Worm (Caenorhabditis elegans): ENCODE data around the gene Y5H2A.4.
A peak's percentile ranks its signal among the peaks of the same experiment; 100 is the strongest.
"Not testable (repeated sequence)": the region's sequence is repeated elsewhere in the genome, so short reads cannot be mapped to it uniquely, and the experiment has no call there.

Y5H2A.4 gene

ce11 chrV:2274253-2274892 lies at the start of gene Y5H2A.4, which contains the start of gene abu-4:
Gene Y5H2A.4 (minus strand): TSS chrV:2274353.
Gene abu-4 (plus strand): TSS chrV:2274842.
- TF ChIP-seq lin-39 (tag; optimal IDR thresholded peaks at IDR 0.05), result no peak
- TF ChIP-seq blmp-1 (tag; optimal IDR thresholded peaks at IDR 0.05; ENCODE audit: insufficient read depth), result no peak
- TF ChIP-seq zag-1 (tag; optimal IDR thresholded peaks at IDR 0.05), result no peak
- no peak for TF ChIP-seq skn-1 (tag; optimal IDR thresholded peaks at IDR 0.05)

ce11 chrV:2322466-2322865 lies 48.3 kb upstream of the Y5H2A.4 start, which contains the start of gene pud-1.2:
Gene pud-1.2 (minus strand): TSS chrV:2322566.
- TF ChIP-seq egl-27, lsy-2, R02D3.7 (tag; optimal IDR thresholded peaks at IDR 0.05): not testable (repeated sequence)

DNA sequence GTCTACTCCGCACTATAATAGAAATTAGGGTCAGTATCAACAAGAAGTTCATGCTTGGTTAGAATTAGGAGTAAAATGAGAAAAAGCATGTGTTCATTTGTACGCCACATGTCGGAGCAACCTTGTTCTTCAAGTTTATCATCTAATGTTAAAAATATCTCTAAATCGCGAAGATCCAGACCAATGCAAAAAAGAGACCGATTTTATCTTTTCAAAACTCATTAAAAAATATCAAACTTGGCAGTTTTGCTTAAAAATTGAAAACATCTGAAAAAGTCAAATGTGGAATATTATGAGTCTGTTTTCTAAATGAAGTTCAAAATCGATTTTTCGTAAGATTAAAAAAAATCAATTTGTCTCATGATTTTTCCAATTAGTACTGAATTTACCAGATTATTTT lies 46.8 kb upstream of the Y5H2A.4 start, which contains the start of gene Y19D10B.6:
Gene Y19D10B.6 (minus strand): TSS at position 101 of the 400 bp plus-strand sequence.
- TF ChIP-seq sma-9 (GFP tag; optimal IDR thresholded peaks at IDR 0.05); sma-9 (tag; optimal IDR thresholded peaks at IDR 0.05); zag-1 (tag; optimal IDR thresholded peaks at IDR 0.05); elt-1 (tag; optimal IDR thresholded peaks at IDR 0.05): not testable (repeated sequence)

DNA sequence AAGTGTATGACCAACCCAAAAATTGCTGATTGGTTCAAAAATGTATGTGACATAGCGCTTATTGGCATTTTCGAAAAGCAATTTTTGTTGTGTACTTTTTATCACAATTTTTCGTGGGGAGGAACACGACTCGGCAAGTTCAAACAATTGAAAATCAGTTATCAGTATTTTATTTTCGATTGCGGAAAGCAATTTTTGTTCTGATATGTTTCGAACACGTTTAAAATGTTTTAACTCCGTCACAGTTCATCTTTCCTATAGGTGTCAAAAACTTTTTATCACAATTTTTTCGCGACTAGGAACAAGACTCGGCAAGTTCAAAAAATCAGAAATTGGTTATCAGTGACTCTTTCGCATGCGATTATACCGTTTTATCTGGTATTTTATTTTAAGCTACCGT lies 34.1 kb upstream of the Y5H2A.4 start:
- TF ChIP-seq fos-1 (tag; optimal IDR thresholded peaks at IDR 0.05) (peak; percentile 89), sem-4 (tag; optimal IDR thresholded peaks at IDR 0.05) (no peak), sma-9 (GFP tag; optimal IDR thresholded peaks at IDR 0.05) (peak; percentile 32), sma-9 (tag; optimal IDR thresholded peaks at IDR 0.05) (no peak), nhr-21 (tag; optimal IDR thresholded peaks at IDR 0.05) (no peak)

- no peak for TF ChIP-seq nhr-6 (tag; optimal IDR thresholded peaks at IDR 0.05)
- no peak for TF ChIP-seq blmp-1 (tag; optimal IDR thresholded peaks at IDR 0.05; ENCODE audit: insufficient read depth)
- TF ChIP-seq ztf-4 (tag; optimal IDR thresholded peaks at IDR 0.05), result no peak
Measured at ce11 chrV:2306383-2306782, 32.2 kb upstream of the Y5H2A.4 start.

DNA sequence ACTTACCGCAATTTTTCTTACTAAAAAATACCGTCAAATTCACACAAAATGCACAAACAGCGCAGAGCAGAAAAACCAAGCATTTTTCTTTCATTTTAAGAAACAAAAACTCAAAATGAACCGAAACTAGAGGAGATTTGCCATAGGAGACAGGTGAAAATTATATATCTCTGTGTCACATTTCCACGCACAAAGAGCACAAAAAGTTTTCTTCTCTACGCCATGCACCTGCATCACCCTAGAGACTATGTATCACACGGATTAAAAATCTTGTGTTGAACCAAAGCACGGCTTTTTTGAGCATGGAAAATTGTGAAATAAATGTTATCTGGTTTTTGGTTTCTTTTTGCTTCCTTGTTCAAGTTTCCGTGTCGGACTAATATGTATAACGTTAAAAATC lies 29.6 kb upstream of the Y5H2A.4 start, which contains the start of gene irld-15:
Gene irld-15 (minus strand): TSS at position 101 of the 400 bp plus-strand sequence.
- no peak for TF ChIP-seq elt-1 (tag; optimal IDR thresholded peaks at IDR 0.05)
- no peak for TF ChIP-seq dmd-4 (tag; optimal IDR thresholded peaks at IDR 0.05)
- TF ChIP-seq skn-1 (tag; optimal IDR thresholded peaks at IDR 0.05), result no peak
- TF ChIP-seq nhr-25 (tag; optimal IDR thresholded peaks at IDR 0.05), result no peak
- no peak for TF ChIP-seq C34F6.9 (tag; optimal IDR thresholded peaks at IDR 0.05)
- TF ChIP-seq Y55F3AM.14 (GFP tag; optimal IDR thresholded peaks at IDR 0.05), result no peak
- TF ChIP-seq lin-11 (tag; optimal IDR thresholded peaks at IDR 0.05), result no peak
- TF ChIP-seq sma-9 (GFP tag; optimal IDR thresholded peaks at IDR 0.05), result no peak
- no peak for TF ChIP-seq sma-9 (tag; optimal IDR thresholded peaks at IDR 0.05)
- no peak for TF ChIP-seq nhr-237 (tag; optimal IDR thresholded peaks at IDR 0.05)
- no peak for TF ChIP-seq nhr-21 (tag; optimal IDR thresholded peaks at IDR 0.05)
- no peak for TF ChIP-seq unc-39 (tag; optimal IDR thresholded peaks at IDR 0.05)
- no peak for TF ChIP-seq ztf-4 (tag; optimal IDR thresholded peaks at IDR 0.05)
- TF ChIP-seq mab-5 (tag; optimal IDR thresholded peaks at IDR 0.05), result no peak
- no peak for TF ChIP-seq fos-1 (tag; optimal IDR thresholded peaks at IDR 0.05)
- no peak for TF ChIP-seq nhr-129 (tag; optimal IDR thresholded peaks at IDR 0.05)

DNA sequence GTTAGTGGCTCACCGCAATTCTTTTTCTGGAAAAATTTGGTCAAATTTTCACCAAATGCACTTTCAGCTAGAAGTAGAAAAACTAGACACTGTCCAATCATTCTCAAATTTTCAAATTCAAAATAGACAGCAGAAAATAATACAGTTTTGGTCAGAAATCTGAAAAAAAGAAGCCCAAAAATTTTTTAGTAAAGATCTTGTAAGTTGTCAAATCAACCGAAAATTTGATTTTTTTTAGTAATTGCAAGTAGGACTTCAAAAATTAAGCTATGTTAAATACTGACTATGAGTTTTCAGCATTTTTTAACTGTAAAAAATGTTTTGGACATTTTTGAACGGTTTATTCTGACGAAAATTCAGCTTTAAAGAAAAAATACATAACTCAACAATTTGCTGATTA lies 26.8 kb upstream of the Y5H2A.4 start, which contains the start of gene Y19D10B.8:
Gene Y19D10B.8 (minus strand): TSS at position 101 of the 400 bp plus-strand sequence.
- no peak for TF ChIP-seq fos-1 (tag; optimal IDR thresholded peaks at IDR 0.05)
- TF ChIP-seq lsy-2 (tag; optimal IDR thresholded peaks at IDR 0.05), result no peak
- no peak for TF ChIP-seq lin-13 (GFP tag; optimal IDR thresholded peaks at IDR 0.05)
- TF ChIP-seq nhr-11 (tag; optimal IDR thresholded peaks at IDR 0.05), result no peak
- no peak for TF ChIP-seq nhr-10 (tag; optimal IDR thresholded peaks at IDR 0.05)
- TF ChIP-seq nhr-23 (tag; optimal IDR thresholded peaks at IDR 0.05), result no peak
- no peak for TF ChIP-seq nhr-77 (tag; optimal IDR thresholded peaks at IDR 0.05)
- TF ChIP-seq nhr-129 (tag; optimal IDR thresholded peaks at IDR 0.05), result no peak
- no peak for TF ChIP-seq zag-1 (tag; optimal IDR thresholded peaks at IDR 0.05)
- no peak for TF ChIP-seq sem-4 (tag; optimal IDR thresholded peaks at IDR 0.05)
- no peak for TF ChIP-seq R02D3.7 (tag; optimal IDR thresholded peaks at IDR 0.05)
- TF ChIP-seq sma-9 (GFP tag; optimal IDR thresholded peaks at IDR 0.05), result no peak
- TF ChIP-seq sma-9 (tag; optimal IDR thresholded peaks at IDR 0.05), result no peak
- no peak for TF ChIP-seq Y55F3AM.14 (GFP tag; optimal IDR thresholded peaks at IDR 0.05)
- TF ChIP-seq mbf-1 (tag; optimal IDR thresholded peaks at IDR 0.05), result no peak
- TF ChIP-seq gmeb-1 (tag; optimal IDR thresholded peaks at IDR 0.05), result no peak
- no peak for TF ChIP-seq ztf-4 (tag; optimal IDR thresholded peaks at IDR 0.05)
- no peak for TF ChIP-seq ama-1 (optimal IDR thresholded peaks at IDR 0.05)
- no peak for TF ChIP-seq F13H6.1 (tag; optimal IDR thresholded peaks at IDR 0.05)
- TF ChIP-seq lin-39 (tag; optimal IDR thresholded peaks at IDR 0.05), result no peak

Data from whole organism, L2 larva.